Fruit fly (Drosophila melanogaster) whole organism, prepupa: Measurements from ENCODE around the gene fend.

Experiments
- CG10631 ChIP-seq: fragments of 200-800 bp; sonication (Bioruptor generic); optimal IDR thresholded peaks from 2 replicates; lab custom pipeline; 2016; ENCODE audit warnings: missing biosample characterization, missing genetic modification characterization
- CG10669 ChIP-seq: fragments of 200-800 bp; sonication (Bioruptor generic); optimal IDR thresholded peaks from 3 replicates; lab custom pipeline; 2018; ENCODE audit warnings: missing biosample characterization, mild to moderate bottlenecking, missing genetic modification characterization, moderate library complexity
- CG11294 ChIP-seq: fragments of 200-800 bp; sonication (Bioruptor generic); IDR thresholded peaks from 2 replicates; pipeline ENCODE4 v1.3.6; 2022; ENCODE audit warnings: missing biosample characterization, missing genetic modification characterization
- CG11902 ChIP-seq: fragments of 200-800 bp; sonication (Bioruptor generic); optimal IDR thresholded peaks from 3 replicates; lab custom pipeline; 2016; ENCODE audit warnings: missing biosample characterization, missing genetic modification characterization
- CG15336 ChIP-seq: fragments of 200-800 bp; sonication (Bioruptor generic); IDR thresholded peaks from 2 replicates; pipeline ENCODE4 v1.3.6; 2022; ENCODE audit warnings: missing biosample characterization, missing genetic modification characterization
- CG1621 ChIP-seq: fragments of 200-800 bp; sonication (Bioruptor generic); optimal IDR thresholded peaks from 3 replicates; lab custom pipeline; 2018; ENCODE audit warnings: missing biosample characterization, mild to moderate bottlenecking, missing genetic modification characterization
- CG16779 ChIP-seq: fragments of 200-800 bp; sonication (Bioruptor generic); optimal IDR thresholded peaks from 3 replicates; lab custom pipeline; 2017; ENCODE audit warnings: missing biosample characterization, mild to moderate bottlenecking, missing genetic modification characterization
- CG31627 ChIP-seq: fragments of 200-800 bp; sonication (Bioruptor generic); optimal IDR thresholded peaks from 3 replicates; lab custom pipeline; 2016; ENCODE audit warnings: missing biosample characterization, missing genetic modification characterization
- CG32006 ChIP-seq: fragments of 200-800 bp; sonication (Bioruptor generic); optimal IDR thresholded peaks from 3 replicates; lab custom pipeline; 2017; ENCODE audit warnings: missing biosample characterization, mild to moderate bottlenecking, missing genetic modification characterization
- CG34406 ChIP-seq: fragments of 200-800 bp; sonication (Bioruptor generic); optimal IDR thresholded peaks from 3 replicates; lab custom pipeline; 2016; ENCODE audit warnings: missing biosample characterization, missing genetic modification characterization
- CG4318 ChIP-seq: fragments of 200-800 bp; sonication (Bioruptor generic); optimal IDR thresholded peaks from 3 replicates; lab custom pipeline; 2017; ENCODE audit warnings: missing biosample characterization, mild to moderate bottlenecking, missing genetic modification characterization
- CG6163 ChIP-seq: fragments of 200-800 bp; sonication (Bioruptor generic); IDR thresholded peaks from 3 replicates; pipeline ENCODE4 v1.3.6; 2022; ENCODE audit warnings: missing biosample characterization, missing genetic modification characterization
- CG6276 ChIP-seq: fragments of 200-800 bp; sonication (Bioruptor generic); optimal IDR thresholded peaks from 2 replicates; lab custom pipeline; 2017; ENCODE audit warnings: missing biosample characterization, mild to moderate bottlenecking, missing genetic modification characterization
- CG6792 ChIP-seq: fragments of 200-800 bp; sonication (Bioruptor generic); optimal IDR thresholded peaks from 3 replicates; lab custom pipeline; 2016; ENCODE audit warnings: missing biosample characterization, missing genetic modification characterization
- CG6808 ChIP-seq: fragments of 200-800 bp; sonication (Bioruptor generic); optimal IDR thresholded peaks from 3 replicates; lab custom pipeline; 2017; ENCODE audit warnings: missing biosample characterization, missing genetic modification characterization, mild to moderate bottlenecking, moderate library complexity, missing genetic modification reagents
- CG6854 ChIP-seq: fragments of 200-800 bp; sonication (Bioruptor generic); optimal IDR thresholded peaks from 2 replicates; lab custom pipeline; 2017; ENCODE audit warnings: missing biosample characterization, mild to moderate bottlenecking, missing genetic modification characterization
- CG7368 ChIP-seq: fragments of 200-800 bp; sonication (Bioruptor generic); optimal IDR thresholded peaks from 3 replicates; lab custom pipeline; 2016; ENCODE audit warnings: missing biosample characterization, missing genetic modification characterization
- CG8319 ChIP-seq: fragments of 200-800 bp; sonication (Bioruptor generic); optimal IDR thresholded peaks from 3 replicates; lab custom pipeline; 2016; ENCODE audit warnings: missing biosample characterization, missing genetic modification characterization
- CG8632 ChIP-seq: fragments of 200-800 bp; sonication (Bioruptor generic); optimal IDR thresholded peaks from 3 replicates; lab custom pipeline; 2016; ENCODE audit warnings: missing biosample characterization, missing genetic modification characterization
- Eip78C ChIP-seq: fragments of 200-800 bp; sonication (Bioruptor generic); peaks from one replicate; lab custom pipeline; 2016; ENCODE audit warnings: missing biosample characterization, missing genetic modification characterization
- Eip93F ChIP-seq: fragments of 200-800 bp; sonication (Bioruptor generic); optimal IDR thresholded peaks from 2 replicates; lab custom pipeline; 2016; ENCODE audit warnings: missing biosample characterization, mild to moderate bottlenecking, missing genetic modification characterization
- Hr39 ChIP-seq: fragments of 200-800 bp; sonication (Bioruptor generic); optimal IDR thresholded peaks from 2 replicates; lab custom pipeline; 2016; ENCODE audit warnings: missing biosample characterization, missing genetic modification characterization
- Lpt ChIP-seq: fragments of 200-800 bp; sonication (Bioruptor generic); optimal IDR thresholded peaks from 3 replicates; lab custom pipeline; 2016; ENCODE audit warnings: missing biosample characterization, missing genetic modification characterization
- Met ChIP-seq: fragments of 200-800 bp; sonication (Bioruptor generic); optimal IDR thresholded peaks from 3 replicates; lab custom pipeline; 2016; ENCODE audit warnings: missing biosample characterization, missing genetic modification characterization
- OdsH ChIP-seq: fragments of 200-800 bp; sonication (Bioruptor generic); optimal IDR thresholded peaks from 3 replicates; lab custom pipeline; 2016; ENCODE audit warnings: missing biosample characterization, missing genetic modification characterization
- Smox ChIP-seq: fragments of 200-800 bp; sonication (Bioruptor generic); optimal IDR thresholded peaks from 3 replicates; lab custom pipeline; 2016; ENCODE audit warnings: missing biosample characterization, missing genetic modification characterization
- Sox14 ChIP-seq: fragments of 200-800 bp; sonication (Bioruptor generic); optimal IDR thresholded peaks from 3 replicates; lab custom pipeline; 2016; ENCODE audit warnings: missing biosample characterization, missing genetic modification characterization
- achi ChIP-seq: fragments of 200-800 bp; sonication (Bioruptor generic); optimal IDR thresholded peaks from 3 replicates; lab custom pipeline; 2016; ENCODE audit warnings: missing biosample characterization, missing genetic modification characterization
- acj6 ChIP-seq: fragments of 200-800 bp; sonication (Bioruptor generic); optimal IDR thresholded peaks from 3 replicates; lab custom pipeline; 2016; ENCODE audit warnings: missing biosample characterization, missing genetic modification characterization
- cyc ChIP-seq: fragments of 200-800 bp; sonication (Bioruptor generic); optimal IDR thresholded peaks from 3 replicates; lab custom pipeline; 2016; ENCODE audit warnings: missing biosample characterization, missing genetic modification characterization
- dsx ChIP-seq: fragments of 200-800 bp; optimal IDR thresholded peaks from 3 replicates; lab custom pipeline; 2019; ENCODE audit warnings: missing biosample characterization, mild to moderate bottlenecking, missing genetic modification characterization, moderate library complexity; ENCODE audit not compliant: poor library complexity, severe bottlenecking
- eg ChIP-seq: fragments of 200-800 bp; sonication (Bioruptor generic); IDR thresholded peaks from 3 replicates; pipeline ENCODE4 v1.3.6; 2022; ENCODE audit warnings: missing biosample characterization, missing genetic modification characterization
- esn ChIP-seq: fragments of 200-800 bp; sonication (Bioruptor generic); optimal IDR thresholded peaks from 2 replicates; lab custom pipeline; 2016; ENCODE audit warnings: missing biosample characterization, mild to moderate bottlenecking, missing genetic modification characterization, moderate library complexity
- fkh ChIP-seq: fragments of 200-800 bp; sonication (Bioruptor generic); optimal IDR thresholded peaks from 3 replicates; lab custom pipeline; 2017; ENCODE audit warnings: missing biosample characterization, mild to moderate bottlenecking, missing genetic modification characterization, moderate library complexity
- lz ChIP-seq: fragments of 200-800 bp; sonication (Bioruptor generic); optimal IDR thresholded peaks from 3 replicates; lab custom pipeline; 2016; ENCODE audit warnings: missing biosample characterization, missing genetic modification characterization
- salr ChIP-seq, 2 experiments: fragments of 200-800 bp; sonication (Bioruptor generic); optimal IDR thresholded peaks; 3 replicates each; lab custom pipeline; 2016 to 2018; ENCODE audit warnings: missing biosample characterization in 2 of 2, missing genetic modification characterization in 2 of 2, mild to moderate bottlenecking in 1 of 2
- ss ChIP-seq, 2 experiments: fragments of 200-800 bp; sonication (Bioruptor generic); optimal IDR thresholded peaks; 2 replicates in 1 of 2; 3 replicates in 1 of 2; lab custom pipeline; 2017 to 2018; ENCODE audit warnings: mild to moderate bottlenecking in 2 of 2, missing biosample characterization in 2 of 2, missing genetic modification characterization in 2 of 2, moderate library complexity in 1 of 2
- vri ChIP-seq: fragments of 200-800 bp; sonication (Bioruptor generic); optimal IDR thresholded peaks from 3 replicates; lab custom pipeline; 2016; ENCODE audit warnings: missing biosample characterization, mild to moderate bottlenecking, missing genetic modification characterization

The fend gene

dm6 chrX:9163110-9163509, 28.2 kb upstream of the fend start, which contains the start of gene mei-P26:
Gene mei-P26, plus strand, starts transcription at chrX:9163255.
- TF ChIP-seq CG6854 (peak; percentile 44), Eip78C (GFP tag; lab: Kevin White, UChicago) (peak; percentile 77), esn (GFP tag; lab: Kevin White, UChicago) (peak; percentile 34), CG15336 (GFP tag; lab: Robert Waterston, UW) (peak; percentile 34; the same call in 1 of the 2 replicates), CG10669 (GFP tag; lab: Kevin White, UChicago) (no peak), fkh (GFP tag; lab: Kevin White, UChicago) (peak; percentile 61), CG6808 (GFP tag; lab: Kevin White, UChicago) (no peak), vri (peak; percentile 34), dsx (GFP tag; lab: Kevin White, UChicago) (peak; percentile 3), Sox14 (GFP tag; lab: Kevin White, UChicago) (peak; percentile 6), CG6163 (GFP tag; lab: Robert Waterston, UW) (peak; percentile 55; the same call in 1 of the 3 replicates)

dm6 chrX:9161912-9162311, 27.0 kb upstream of the fend start, which contains the start of the genes Zpr1 and CG44532:
Gene Zpr1, minus strand, starts transcription at chrX:9162090.
Gene CG44532, plus strand, starts transcription at chrX:9162092.
- TF ChIP-seq esn (GFP tag; lab: Kevin White, UChicago) (no peak), CG6276 (GFP tag; lab: Kevin White, UChicago) (no peak), Hr39 (GFP tag; lab: Kevin White, UChicago) (no peak), CG31627 (GFP tag; lab: Kevin White, UChicago) (no peak), CG7368 (no peak), Smox (GFP tag; lab: Kevin White, UChicago) (no peak), fkh (GFP tag; lab: Kevin White, UChicago) (no peak), acj6 (GFP tag; lab: Kevin White, UChicago) (no peak), Met (no peak), CG11294 (GFP tag; lab: Robert Waterston, UW) (no peak), Eip93F (GFP tag; lab: Kevin White, UChicago) (no peak), CG32006 (GFP tag; lab: Kevin White, UChicago) (no peak), CG34406 (GFP tag; lab: Kevin White, UChicago) (no peak), Sox14 (GFP tag; lab: Kevin White, UChicago) (no peak), CG4318 (GFP tag; lab: Kevin White, UChicago) (no peak), cyc (no peak)

dm6 chrX:9159736-9160135, 24.8 kb upstream of the fend start, which contains the start of gene NdufA3:
Gene NdufA3, minus strand, starts transcription at chrX:9160052.
- TF ChIP-seq CG11902 (no peak), vri (peak; percentile 41)

dm6 chrX:9158366-9158765, 23.5 kb upstream of the fend start, which contains the start of the genes Ost48 and Dlip1:
Gene Ost48, minus strand, starts transcription at chrX:9158515.
Gene Dlip1, plus strand, starts transcription at chrX:9158622.
- no peak for TF ChIP-seq CG16779
- no peak for TF ChIP-seq achi (GFP tag; lab: Kevin White, UChicago)
- no peak for TF ChIP-seq CG8319 (GFP tag; lab: Kevin White, UChicago)
- TF ChIP-seq fkh (GFP tag; lab: Kevin White, UChicago), result no peak
- TF ChIP-seq CG6792 (GFP tag; lab: Kevin White, UChicago), result no peak
- no peak for TF ChIP-seq CG10669 (GFP tag; lab: Kevin White, UChicago)
- no peak for TF ChIP-seq CG11294 (GFP tag; lab: Robert Waterston, UW)
- no peak for TF ChIP-seq eg
- TF ChIP-seq lz, result no peak
- no peak for TF ChIP-seq CG1621 (tag; lab: Kevin White, UChicago)
- no peak for TF ChIP-seq acj6 (GFP tag; lab: Kevin White, UChicago)
- no peak for TF ChIP-seq CG4318 (GFP tag; lab: Kevin White, UChicago)
- TF ChIP-seq salr (GFP tag; optimal IDR thresholded peaks at IDR 0.05; lab: Kevin White, UChicago), result no peak
- TF ChIP-seq CG8632 (GFP tag; lab: Kevin White, UChicago), result no peak
- no peak for TF ChIP-seq CG15336 (GFP tag; lab: Robert Waterston, UW)
- TF ChIP-seq Lpt (GFP tag; lab: Kevin White, UChicago), result no peak
- no peak for TF ChIP-seq OdsH (GFP tag; lab: Kevin White, UChicago)
- TF ChIP-seq CG10631, result no peak
- TF ChIP-seq ss (GFP tag; optimal IDR thresholded peaks at IDR 0.05; lab: Kevin White, UChicago), result no peak
